Worm (Caenorhabditis elegans) whole organism, midembryonic: Measurements from ENCODE around the gene arrd-4.

ENCODE experiments used
- T22C8.4 ChIP-seq: fragments of 200-800 bp; sonication (Bioruptor generic); IDR thresholded peaks from 2 replicates; pipeline ENCODE4 v1.3.6; 2022; ENCODE audit warnings: missing genetic modification characterization, missing compliant biosample characterization
- cog-1 ChIP-seq: sonication (generic microtip); optimal IDR thresholded peaks from 2 replicates; lab custom pipeline; 2016; ENCODE audit warnings: missing genetic modification characterization, missing compliant biosample characterization
- flt-1 ChIP-seq: fragments of 200-800 bp; sonication (Bioruptor generic); IDR thresholded peaks from 2 replicates; pipeline ENCODE4 v1.3.6; 2022; ENCODE audit warnings: missing genetic modification characterization, missing compliant biosample characterization
- klf-2 ChIP-seq: fragments of 200-800 bp; sonication (Bioruptor generic); conservative IDR thresholded peaks from 2 replicates; pipeline ENCODE4 v1.3.6; 2022; ENCODE audit warnings: missing genetic modification reagents, missing genetic modification characterization, missing compliant biosample characterization
- med-1 ChIP-seq: sonication (generic microtip); optimal IDR thresholded peaks from 2 replicates; lab custom pipeline; 2017; ENCODE audit warnings: missing genetic modification characterization, mild to moderate bottlenecking, missing compliant biosample characterization, antibody characterized with exemption, missing genetic modification reagents; ENCODE audit not compliant: insufficient read depth
- ref-1 ChIP-seq: fragments of 200-800 bp; sonication (Bioruptor generic); conservative IDR thresholded peaks from 2 replicates; pipeline ENCODE4 v1.3.6; 2022; ENCODE audit warnings: missing genetic modification reagents, missing genetic modification characterization, missing compliant biosample characterization
- tab-1 ChIP-seq: fragments of 200-800 bp; sonication (Bioruptor generic); IDR thresholded peaks from 2 replicates; pipeline ENCODE4 v1.3.6; 2022; ENCODE audit warnings: missing genetic modification characterization, missing compliant biosample characterization
- ztf-23 ChIP-seq: fragments of 200-800 bp; sonication (Bioruptor generic); IDR thresholded peaks from 2 replicates; pipeline ENCODE4 v1.3.6; 2022; ENCODE audit warnings: missing genetic modification reagents, missing genetic modification characterization, missing compliant biosample characterization
- ztf-29 ChIP-seq: fragments of 200-800 bp; sonication (Bioruptor generic); IDR thresholded peaks from 2 replicates; pipeline ENCODE4 v1.3.6; 2022; ENCODE audit warnings: missing genetic modification reagents, missing genetic modification characterization, missing compliant biosample characterization

arrd-4 gene

DNA sequence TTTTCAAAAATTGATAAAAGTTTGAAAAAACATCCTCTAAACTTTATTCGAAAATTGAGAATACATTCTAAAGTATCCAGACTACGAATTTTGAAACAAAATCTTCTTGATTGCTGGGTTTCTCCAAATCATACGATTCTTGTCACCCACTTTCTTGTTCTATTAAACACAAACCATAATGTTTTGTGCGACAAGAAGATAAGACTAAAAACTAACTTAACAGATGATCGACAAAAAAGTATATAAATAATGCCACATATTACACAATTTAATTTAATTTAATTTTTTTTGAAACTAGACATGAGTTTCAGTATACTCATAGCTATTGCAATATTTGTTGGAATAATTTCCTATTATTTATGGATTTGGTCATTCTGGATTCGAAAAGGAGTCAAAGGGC is 34.8 kb downstream of the arrd-4 start, which contains the start of gene cyp-13A7:
cyp-13A7 (plus strand) TSS at position 301 of the 400 bp plus-strand sequence.
- TF ChIP-seq klf-2 (GFP tag; lab: Robert Waterston, UW): no peak
- TF ChIP-seq ztf-29 (GFP tag; lab: Robert Waterston, UW): no peak
- TF ChIP-seq ztf-23 (GFP tag; lab: Robert Waterston, UW): no peak
- no peak for TF ChIP-seq ref-1 (GFP tag; lab: Robert Waterston, UW)
- no peak for TF ChIP-seq T22C8.4 (GFP tag; lab: Robert Waterston, UW)
- no peak for TF ChIP-seq med-1 (GFP tag; lab: Kevin White, UChicago)
- no peak for TF ChIP-seq cog-1 (tag; lab: Kevin White, UChicago)
- no peak for TF ChIP-seq flt-1 (GFP tag; lab: Robert Waterston, UW)
- no peak for TF ChIP-seq tab-1

DNA sequence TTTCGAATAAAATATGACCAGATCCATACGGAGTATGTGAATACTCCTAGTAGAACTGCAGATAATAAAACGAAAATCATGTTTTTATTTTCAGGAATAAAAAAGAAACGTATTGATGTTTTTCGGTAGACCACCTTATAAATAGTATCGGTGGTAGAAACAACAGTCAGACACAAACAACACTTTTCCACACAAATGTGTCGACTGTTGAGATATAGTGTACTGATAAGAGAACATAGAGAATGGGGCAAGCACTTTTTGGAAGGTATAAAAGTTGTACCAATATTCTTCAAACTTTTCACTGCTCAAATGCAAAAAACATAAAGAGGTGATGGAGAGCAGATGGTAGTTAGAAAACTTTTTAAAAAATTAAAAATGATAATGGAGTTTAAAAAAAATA is 35.5 kb downstream of the arrd-4 start, which contains the start of gene cyp-13A6:
cyp-13A6 (minus strand) TSS at position 180 of the 400 bp plus-strand sequence.
- TF ChIP-seq ztf-23 (GFP tag; lab: Robert Waterston, UW): no peak
- TF ChIP-seq cog-1 (tag; lab: Kevin White, UChicago): no peak
- TF ChIP-seq med-1 (GFP tag; lab: Kevin White, UChicago): no peak

DNA sequence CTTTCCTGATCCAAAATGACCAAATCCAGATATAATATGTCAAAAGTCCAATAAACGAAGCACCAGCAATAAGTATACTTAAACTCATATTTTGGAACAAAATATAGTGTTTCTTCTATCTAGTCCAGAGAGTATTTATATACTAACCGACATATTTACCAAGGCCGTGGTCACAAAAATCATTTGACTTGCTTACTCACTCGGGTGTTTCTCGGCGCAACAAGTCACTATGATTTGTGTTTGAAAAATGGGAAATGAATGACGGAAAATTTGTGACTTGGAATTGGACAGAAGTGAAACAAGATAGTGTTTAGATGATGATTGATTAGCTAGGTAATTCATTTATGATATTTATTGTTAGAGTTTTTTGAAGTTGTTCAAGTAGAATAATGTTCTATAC is 37.9 kb downstream of the arrd-4 start, which contains the start of gene cyp-13A5:
cyp-13A5 (minus strand) TSS at position 112 of the 400 bp plus-strand sequence.
- TF ChIP-seq klf-2 (GFP tag; lab: Robert Waterston, UW) (no peak), flt-1 (GFP tag; lab: Robert Waterston, UW) (no peak), ref-1 (GFP tag; lab: Robert Waterston, UW) (no peak), med-1 (GFP tag; lab: Kevin White, UChicago) (no peak), ztf-29 (GFP tag; lab: Robert Waterston, UW) (no peak), ztf-23 (GFP tag; lab: Robert Waterston, UW) (no peak), cog-1 (tag; lab: Kevin White, UChicago) (no peak), T22C8.4 (GFP tag; lab: Robert Waterston, UW) (no peak), tab-1 (no peak)

DNA sequence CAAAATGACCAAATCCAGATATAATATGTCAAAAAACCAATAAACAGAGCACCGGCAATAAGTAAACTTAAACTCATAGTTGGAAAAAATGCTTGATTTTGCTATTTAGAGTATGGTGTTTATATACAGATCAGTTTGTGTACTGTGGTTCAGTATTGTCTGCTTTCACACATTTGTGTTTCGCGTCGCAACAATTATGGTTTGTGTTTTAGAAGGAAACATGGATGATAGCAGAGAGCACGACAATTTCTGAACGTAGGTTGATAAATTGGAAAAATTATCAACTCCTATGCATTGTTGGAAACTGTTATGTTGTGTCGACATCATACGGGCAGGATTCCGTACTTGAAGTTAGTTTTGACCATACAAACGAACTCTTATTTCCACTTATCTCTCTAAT is 40.4 kb downstream of the arrd-4 start, which contains the start of gene cyp-13A4:
cyp-13A4 (minus strand) TSS at position 77 of the 400 bp plus-strand sequence.
- no peak for TF ChIP-seq T22C8.4 (GFP tag; lab: Robert Waterston, UW)
- TF ChIP-seq klf-2 (GFP tag; lab: Robert Waterston, UW): no peak
- TF ChIP-seq ztf-23 (GFP tag; lab: Robert Waterston, UW): no peak

DNA sequence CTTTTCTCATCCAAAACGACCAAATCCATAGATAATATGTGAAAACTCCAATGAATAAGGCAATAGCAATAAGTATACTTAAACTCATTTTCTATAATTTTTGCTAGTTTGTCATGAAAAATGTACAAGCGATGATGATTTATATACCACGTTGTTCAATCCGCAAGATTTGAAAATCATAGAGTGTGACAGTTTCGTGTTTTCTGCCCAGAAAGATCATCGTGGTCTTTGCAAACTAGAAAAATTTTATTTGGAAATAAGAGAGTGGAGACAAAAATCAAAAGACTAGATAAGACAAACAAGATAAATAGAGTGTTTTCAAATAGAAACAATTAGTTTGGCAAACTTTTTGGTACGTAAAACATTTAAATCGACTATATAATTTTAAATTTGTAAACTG is 44.9 kb downstream of the arrd-4 start, which contains the start of gene cyp-13A3:
cyp-13A3 (minus strand) TSS at position 101 of the 400 bp plus-strand sequence.
- TF ChIP-seq ztf-23 (GFP tag; lab: Robert Waterston, UW) (no peak), klf-2 (GFP tag; lab: Robert Waterston, UW) (no peak), flt-1 (GFP tag; lab: Robert Waterston, UW) (no peak), tab-1 (no peak), T22C8.4 (GFP tag; lab: Robert Waterston, UW) (no peak), ref-1 (GFP tag; lab: Robert Waterston, UW) (no peak), cog-1 (tag; lab: Kevin White, UChicago) (no peak)

DNA sequence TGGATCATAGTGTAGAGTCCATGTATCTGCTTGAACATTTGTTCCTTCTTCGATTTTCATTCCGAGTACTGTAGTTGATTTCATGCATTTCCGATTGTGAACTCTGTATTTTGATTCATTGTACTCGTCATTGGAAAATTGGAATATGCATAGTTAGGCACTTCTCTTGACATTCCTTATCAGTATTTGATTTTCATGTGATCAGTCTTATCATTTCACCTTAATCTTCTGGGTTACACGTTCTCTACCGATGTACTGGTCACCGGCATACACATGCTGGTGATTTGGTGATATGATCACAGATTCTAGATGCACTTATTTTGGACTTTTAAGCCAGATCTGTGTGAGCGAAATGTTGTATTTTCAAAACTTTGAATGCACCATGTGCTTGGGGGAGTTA is 46.9 kb downstream of the arrd-4 start:
- TF ChIP-seq ztf-23 (GFP tag; lab: Robert Waterston, UW) (no peak), ztf-29 (GFP tag; lab: Robert Waterston, UW) (no peak), flt-1 (GFP tag; lab: Robert Waterston, UW) (no peak), cog-1 (tag; lab: Kevin White, UChicago) (no peak), med-1 (GFP tag; lab: Kevin White, UChicago) (no peak), klf-2 (GFP tag; lab: Robert Waterston, UW) (no peak), ref-1 (GFP tag; lab: Robert Waterston, UW) (no peak), T22C8.4 (GFP tag; lab: Robert Waterston, UW) (no peak), tab-1 (no peak)

DNA sequence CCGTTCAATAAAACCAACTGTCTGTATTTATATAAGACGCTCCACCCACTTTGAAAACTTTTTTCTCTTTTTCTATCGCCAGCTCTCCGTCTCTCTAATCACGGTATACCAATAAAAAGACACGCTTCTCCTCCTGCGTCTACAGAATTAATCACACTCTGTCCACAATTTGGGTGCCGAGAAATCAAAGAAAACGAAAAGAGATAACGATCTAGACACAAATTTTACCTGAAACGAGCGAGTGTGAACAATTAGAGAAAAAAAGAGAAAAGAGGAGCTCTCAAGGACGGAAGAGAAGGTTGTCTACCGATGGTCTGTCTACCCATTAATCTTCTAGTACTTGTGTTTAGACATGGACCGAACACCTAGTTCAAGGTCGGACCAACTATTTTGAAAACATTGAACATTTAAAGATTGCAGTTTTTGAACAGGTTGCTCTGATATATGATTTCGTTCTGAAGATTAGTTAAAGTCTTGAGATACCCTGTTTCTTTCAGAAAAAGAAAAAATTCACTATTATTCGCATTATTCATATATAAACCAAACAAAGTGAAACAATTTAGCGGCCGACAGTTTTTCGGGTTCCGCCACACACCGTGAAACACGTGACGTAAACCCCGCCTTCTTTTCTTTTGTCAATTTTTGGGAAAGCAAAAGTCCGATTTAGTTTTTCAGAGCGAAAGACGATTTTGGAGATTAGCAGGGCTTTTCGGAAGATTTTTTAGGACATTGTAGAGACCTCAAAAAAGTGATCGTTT is 50.5 kb downstream of the arrd-4 start, which contains the start of gene cyp-13A2:
cyp-13A2 (minus strand) TSS at position 235 of the 758 bp plus-strand sequence.
- TF ChIP-seq cog-1 (tag; lab: Kevin White, UChicago): no peak
- TF ChIP-seq T22C8.4 (GFP tag; lab: Robert Waterston, UW): no peak
- TF ChIP-seq tab-1: no peak
- no peak for TF ChIP-seq ztf-29 (GFP tag; lab: Robert Waterston, UW)
- no peak for TF ChIP-seq flt-1 (GFP tag; lab: Robert Waterston, UW)
- no peak for TF ChIP-seq klf-2 (GFP tag; lab: Robert Waterston, UW)
- no peak for TF ChIP-seq ztf-23 (GFP tag; lab: Robert Waterston, UW)
- no peak for TF ChIP-seq med-1 (GFP tag; lab: Kevin White, UChicago)
- TF ChIP-seq ref-1 (GFP tag; lab: Robert Waterston, UW): no peak
